Worm (Caenorhabditis elegans): ENCODE data around the gene dmsr-12.
A peak's percentile ranks its signal among the peaks of the same experiment; 100 is the strongest.

The dmsr-12 gene

ce11 chrV:6778457-6778856 is 27.8 kb downstream of the dmsr-12 start:
- TF ChIP-seq ZK546.5 (tag; optimal IDR thresholded peaks at IDR 0.05): no peak
- TF ChIP-seq sea-2 (GFP tag; optimal IDR thresholded peaks at IDR 0.05): no peak
- TF ChIP-seq unc-62 (GFP tag; optimal IDR thresholded peaks at IDR 0.05): no peak
- TF ChIP-seq egl-5 (tag; optimal IDR thresholded peaks at IDR 0.05): no peak
- TF ChIP-seq hmg-11 (tag; optimal IDR thresholded peaks at IDR 0.05): no peak
- no peak for TF ChIP-seq skn-1 (tag; optimal IDR thresholded peaks at IDR 0.05)
- TF ChIP-seq nhr-12 (tag; optimal IDR thresholded peaks at IDR 0.05): no peak
- no peak for TF ChIP-seq nhr-11 (tag; optimal IDR thresholded peaks at IDR 0.05)
- TF ChIP-seq nhr-25 (tag; optimal IDR thresholded peaks at IDR 0.05): no peak
- no peak for TF ChIP-seq ceh-16 (tag; optimal IDR thresholded peaks at IDR 0.05)
- TF ChIP-seq tbx-2 (tag; optimal IDR thresholded peaks at IDR 0.05): no peak
- no peak for TF ChIP-seq nhr-23 (tag; optimal IDR thresholded peaks at IDR 0.05)

- no peak for TF ChIP-seq egl-27 (tag; optimal IDR thresholded peaks at IDR 0.05)
- no peak for TF ChIP-seq elt-2 (tag; optimal IDR thresholded peaks at IDR 0.05)
- TF ChIP-seq lsy-12 (tag; optimal IDR thresholded peaks at IDR 0.05): no peak
- no peak for TF ChIP-seq nhr-76 (tag; optimal IDR thresholded peaks at IDR 0.05)
- TF ChIP-seq ZK546.5 (tag; optimal IDR thresholded peaks at IDR 0.05): no peak
- TF ChIP-seq pha-4 (tag; optimal IDR thresholded peaks at IDR 0.05): no peak
Measured at ce11 chrV:6775708-6776107, 30.5 kb downstream of the dmsr-12 start, which contains the start of gene srh-28. srh-28 (minus strand) TSS chrV:6775808.

DNA sequence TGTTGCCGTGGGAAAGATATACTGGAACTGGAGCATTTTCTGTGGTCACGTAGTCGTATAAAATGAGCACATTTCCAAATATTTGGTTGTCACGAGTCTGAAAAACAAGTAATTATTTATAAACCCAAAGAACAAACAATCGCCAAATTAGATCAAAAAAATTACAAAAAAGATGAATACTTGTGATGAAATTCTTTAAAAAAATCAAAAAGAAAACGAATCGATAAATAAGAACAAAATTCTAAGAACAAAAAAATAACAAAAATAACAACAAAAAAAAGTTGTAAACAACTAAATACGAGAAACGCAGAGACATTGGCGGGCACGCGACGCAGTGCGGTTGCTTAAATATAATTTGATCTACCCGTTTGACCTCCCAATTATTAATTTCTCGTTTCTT is 32.5 kb downstream of the dmsr-12 start, which contains the start of gene ZC404.16:
ZC404.16 (minus strand) TSS at position 101 of the 400 bp plus-strand sequence.
- TF ChIP-seq fkh-10 (GFP tag; optimal IDR thresholded peaks at IDR 0.05) (no peak), lsy-12 (tag; optimal IDR thresholded peaks at IDR 0.05) (no peak), nhr-67 (tag; optimal IDR thresholded peaks at IDR 0.05) (no peak), daf-12 (tag; optimal IDR thresholded peaks at IDR 0.05) (no peak), egl-5 (tag; optimal IDR thresholded peaks at IDR 0.05) (no peak), egl-27 (tag; optimal IDR thresholded peaks at IDR 0.05) (no peak), ceh-82 (tag; optimal IDR thresholded peaks at IDR 0.05) (no peak)

DNA sequence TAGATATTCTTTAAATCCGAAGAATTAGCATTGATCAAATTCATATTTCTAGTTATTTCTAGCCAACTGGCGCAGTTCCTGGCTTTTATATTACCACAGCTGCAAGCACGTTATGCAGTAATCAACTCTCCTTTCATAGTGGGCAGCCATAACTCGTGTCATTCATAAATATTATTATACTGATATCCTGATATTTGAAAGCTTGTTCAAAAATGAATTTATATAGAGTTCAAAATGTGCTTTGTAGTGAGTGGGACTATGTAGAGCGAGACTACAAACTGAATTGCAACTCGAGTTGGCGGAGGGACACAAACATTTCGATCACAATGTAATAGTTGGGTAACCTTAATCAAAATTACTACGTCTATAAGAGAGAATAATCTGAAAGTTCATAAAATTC is 34.6 kb downstream of the dmsr-12 start, which contains the start of gene srh-30:
srh-30 (minus strand) TSS at position 101 of the 400 bp plus-strand sequence.
- TF ChIP-seq ceh-16 (tag; optimal IDR thresholded peaks at IDR 0.05) (no peak), fkh-2 (tag; optimal IDR thresholded peaks at IDR 0.05) (no peak), snpc-4 (tag; optimal IDR thresholded peaks at IDR 0.05) (no peak), ama-1 (optimal IDR thresholded peaks at IDR 0.05) (no peak), nhr-67 (tag; optimal IDR thresholded peaks at IDR 0.05) (no peak), mdl-1 (tag; optimal IDR thresholded peaks at IDR 0.05) (no peak), jun-1 (tag; optimal IDR thresholded peaks at IDR 0.05) (no peak)

DNA sequence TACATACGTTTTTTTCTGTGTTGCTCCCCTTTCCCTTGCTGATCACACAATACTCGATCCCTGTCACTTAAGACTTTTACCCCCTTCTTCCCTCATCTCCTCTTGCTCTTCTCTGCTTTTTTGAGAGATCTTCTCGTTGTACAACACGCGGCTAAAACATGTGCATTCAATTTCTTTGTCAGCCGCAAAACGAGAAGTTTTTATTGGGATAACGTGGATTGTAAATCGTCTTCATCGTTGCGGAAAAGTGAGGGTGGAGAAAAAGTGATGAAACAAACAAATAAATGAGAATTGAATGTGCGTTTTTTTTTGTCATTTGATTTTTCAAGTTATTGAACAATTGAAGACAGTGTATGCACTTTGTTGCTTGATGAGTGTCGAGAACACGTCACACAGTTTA is 36.8 kb downstream of the dmsr-12 start:
- no peak for TF ChIP-seq ceh-82 (tag; optimal IDR thresholded peaks at IDR 0.05)
- no peak for TF ChIP-seq ceh-16 (tag; optimal IDR thresholded peaks at IDR 0.05)

DNA sequence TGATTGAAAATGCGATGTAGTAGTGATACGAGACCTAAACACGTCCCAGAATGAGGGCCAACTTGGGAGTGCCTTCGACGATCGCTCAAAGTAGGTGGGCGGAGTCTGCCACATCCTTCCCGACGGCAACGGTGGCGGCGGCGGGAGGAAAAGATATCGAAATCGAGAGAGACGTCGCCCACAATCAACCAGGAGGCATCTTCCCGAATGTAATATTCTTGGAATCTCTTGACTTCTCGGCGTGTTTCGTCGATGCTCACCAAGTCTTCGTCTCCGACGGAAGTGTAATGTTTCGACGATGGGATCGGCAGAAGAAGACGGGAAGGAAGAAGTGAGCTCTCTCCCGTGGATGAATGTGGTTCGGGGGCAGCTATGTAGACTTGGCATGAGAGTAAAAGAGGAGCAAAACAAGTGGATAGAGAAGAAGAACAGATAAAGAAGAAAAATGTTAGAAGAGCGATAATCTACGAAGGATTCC is 37.7 kb downstream of the dmsr-12 start, which contains the start of the genes T25F10.1 and clik-1:
T25F10.1 (plus strand) TSS at position 51 of the 478 bp plus-strand sequence.
clik-1 (minus strand) TSS at position 281 of the 478 bp plus-strand sequence.
- TF ChIP-seq nfya-1 (tag; optimal IDR thresholded peaks at IDR 0.05; ENCODE audit: insufficient read depth) (peak; percentile 17), sea-2 (GFP tag; optimal IDR thresholded peaks at IDR 0.05) (no peak)

DNA sequence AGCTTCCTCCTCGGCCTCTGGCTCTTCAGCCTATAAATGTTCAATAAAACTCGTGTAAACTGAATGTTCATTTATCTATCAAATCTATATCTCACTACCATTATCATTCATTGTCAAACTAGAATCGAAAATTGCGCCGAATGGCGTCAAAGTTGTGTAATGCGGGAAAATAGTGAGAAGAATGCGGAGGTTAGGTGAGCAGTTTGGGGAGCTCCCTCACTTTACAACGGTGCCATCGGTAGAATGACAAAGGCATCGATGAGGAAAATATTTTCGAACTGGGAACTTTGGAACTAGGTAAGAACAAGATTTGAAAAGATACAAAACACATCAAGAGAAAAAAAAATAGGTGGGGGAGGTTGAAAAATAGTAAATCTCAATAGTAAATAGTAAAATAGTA is 38.7 kb downstream of the dmsr-12 start:
- TF ChIP-seq lin-39 (tag; optimal IDR thresholded peaks at IDR 0.05) (no peak), ama-1 (optimal IDR thresholded peaks at IDR 0.05) (no peak), sea-2 (GFP tag; optimal IDR thresholded peaks at IDR 0.05) (no peak), fkh-2 (tag; optimal IDR thresholded peaks at IDR 0.05) (no peak), R02D3.7 (tag; optimal IDR thresholded peaks at IDR 0.05) (no peak), nfya-1 (tag; optimal IDR thresholded peaks at IDR 0.05; ENCODE audit: insufficient read depth) (no peak), aly-2 (tag; optimal IDR thresholded peaks at IDR 0.05) (no peak), elt-3 (tag; optimal IDR thresholded peaks at IDR 0.05) (no peak), hmg-11 (tag; optimal IDR thresholded peaks at IDR 0.05) (no peak), ztf-11 (tag; optimal IDR thresholded peaks at IDR 0.05) (no peak), mml-1 (tag; optimal IDR thresholded peaks at IDR 0.05) (no peak), nhr-67 (tag; optimal IDR thresholded peaks at IDR 0.05) (no peak), tbx-2 (tag; optimal IDR thresholded peaks at IDR 0.05) (no peak), ZK546.5 (tag; optimal IDR thresholded peaks at IDR 0.05) (no peak), zag-1 (tag; optimal IDR thresholded peaks at IDR 0.05) (no peak), nhr-25 (tag; optimal IDR thresholded peaks at IDR 0.05) (no peak), nhr-23 (tag; optimal IDR thresholded peaks at IDR 0.05) (no peak), nhr-43 (tag; optimal IDR thresholded peaks at IDR 0.05; ENCODE audit: poor library complexity, severe bottlenecking) (no peak)

Measured in whole organism, L3 larva.